Worm (Caenorhabditis elegans) whole organism, L3 larva: ENCODE data around the gene fmo-3.

Experiments
- ama-1 ChIP-seq: fragments of 150-350 bp; optimal IDR thresholded peaks from 2 replicates; lab custom pipeline; 2018
- elt-1 ChIP-seq: fragments of 150-350 bp; optimal IDR thresholded peaks from 2 replicates; lab custom pipeline; 2014; ENCODE audit warnings: missing biosample characterization, missing genetic modification characterization
- elt-2 ChIP-seq: sonication (generic microtip); optimal IDR thresholded peaks from 2 replicates; lab custom pipeline; 2016; ENCODE audit warnings: missing genetic modification reagents, mild to moderate bottlenecking, missing genetic modification characterization, missing compliant biosample characterization
- elt-3 ChIP-seq, 3 experiments: fragments of 150-350 bp in 1 of 3; sonication (generic microtip) in 2 of 3; optimal IDR thresholded peaks; 2 replicates in 2 of 3; 4 replicates in 1 of 3; lab custom pipeline; 2014 to 2017; ENCODE audit warnings: missing biosample characterization in 3 of 3, missing genetic modification characterization in 3 of 3
- lin-39 ChIP-seq: fragments of 150-350 bp; optimal IDR thresholded peaks from 2 replicates; lab custom pipeline; 2018; ENCODE audit warnings: missing biosample characterization, missing genetic modification reagents, missing genetic modification characterization
- nhr-237 ChIP-seq: fragments of 150-350 bp; optimal IDR thresholded peaks from 2 replicates; lab custom pipeline; 2014; ENCODE audit warnings: missing biosample characterization, missing genetic modification characterization
- nhr-67 ChIP-seq: fragments of 150-350 bp; optimal IDR thresholded peaks from 2 replicates; lab custom pipeline; 2014; ENCODE audit warnings: missing biosample characterization, missing genetic modification characterization
- pqm-1 ChIP-seq: fragments of 150-350 bp; optimal IDR thresholded peaks from 2 replicates; lab custom pipeline; 2017; ENCODE audit warnings: missing biosample characterization, missing genetic modification characterization, inconsistent platforms
- sea-2 ChIP-seq: fragments of 150-350 bp; sonication (generic microtip); optimal IDR thresholded peaks from 4 replicates; lab custom pipeline; 2014; ENCODE audit warnings: missing biosample characterization, missing genetic modification reagents, missing genetic modification characterization
- skn-1 ChIP-seq: fragments of 150-350 bp; optimal IDR thresholded peaks from 2 replicates; lab custom pipeline; 2014; ENCODE audit warnings: missing biosample characterization, missing genetic modification characterization
- unc-62 ChIP-seq: fragments of 150-350 bp; sonication (generic microtip); optimal IDR thresholded peaks from 4 replicates; lab custom pipeline; 2014; ENCODE audit warnings: missing biosample characterization, missing genetic modification reagents, missing genetic modification characterization
- ztf-11 ChIP-seq: fragments of 150-350 bp; optimal IDR thresholded peaks from 2 replicates; lab custom pipeline; 2014; ENCODE audit warnings: missing biosample characterization, missing genetic modification characterization

- TF ChIP-seq pqm-1 (tag; lab: Kevin White, UChicago) (no peak), elt-3 (tag; optimal IDR thresholded peaks at IDR 0.05; lab: Kevin White, UChicago) (no peak), skn-1 (tag; lab: Kevin White, UChicago) (no peak), nhr-237 (no peak), elt-2 (tag; lab: Kevin White, UChicago) (no peak), ztf-11 (tag; lab: Kevin White, UChicago) (no peak), nhr-67 (tag; lab: Kevin White, UChicago) (no peak), sea-2 (no peak), elt-1 (no peak), unc-62 (GFP tag; lab: Kevin White, UChicago) (no peak), ama-1 (lab: Kevin White, UChicago) (no peak), lin-39 (no peak)
Measured at ce11 chrIII:10706481-10706880, 12.0 kb downstream of the fmo-3 start.
